Fruit fly (Drosophila melanogaster): Measurements from ENCODE around the gene ImpE2.
A peak's percentile ranks its signal among the peaks of the same experiment; 100 is the strongest.

The ImpE2 gene

dm6 chr3L:3518512-3519492 is 6.3 kb upstream of the ImpE2 start (continued):
- TF ChIP-seq gcm (GFP tag; optimal IDR thresholded peaks at IDR 0.05) (peak; percentile 14), nom (GFP tag; optimal IDR thresholded peaks at IDR 0.05) (peak; percentile 53), pb (GFP tag; optimal IDR thresholded peaks at IDR 0.05) (no peak), bcd (GFP tag; optimal IDR thresholded peaks at IDR 0.05) (no peak), knrl (GFP tag; IDR thresholded peaks at IDR 0.05; ENCODE audit: partially characterized antibody) (no peak), CG1832 (GFP tag; optimal IDR thresholded peaks at IDR 0.05) (no peak), en (GFP tag; optimal IDR thresholded peaks at IDR 0.05) (no peak), CG6689 (GFP tag; IDR thresholded peaks at IDR 0.05) (no peak), Blimp-1 (GFP tag; optimal IDR thresholded peaks at IDR 0.05) (no peak), ATbp (GFP tag; optimal IDR thresholded peaks at IDR 0.05) (peak; percentile 9), repo (GFP tag; optimal IDR thresholded peaks at IDR 0.05) (no peak), stc (GFP tag; IDR thresholded peaks at IDR 0.05) (no peak; the same call in 1 of the 2 replicates), CG18619 (GFP tag; optimal IDR thresholded peaks at IDR 0.05) (no peak), CG34376 (GFP tag; optimal IDR thresholded peaks at IDR 0.05) (no peak), Sox102F (GFP tag; optimal IDR thresholded peaks at IDR 0.05) (no peak), Opbp (GFP tag; IDR thresholded peaks at IDR 0.05; ENCODE audit: partially characterized antibody) (no peak), al (GFP tag; IDR thresholded peaks at IDR 0.05) (no peak), gt (GFP tag; IDR thresholded peaks at IDR 0.05) (no peak), zen (tag; optimal IDR thresholded peaks at IDR 0.05) (peak; percentile 1), CG11247 (GFP tag; IDR thresholded peaks at IDR 0.05) (no peak), CG12104 (GFP tag; optimal IDR thresholded peaks at IDR 0.05) (peak; percentile 25), kay (GFP tag; optimal IDR thresholded peaks at IDR 0.05) (no peak), ttk (GFP tag; IDR thresholded peaks at IDR 0.05) (no peak), ash1 (GFP tag; optimal IDR thresholded peaks at IDR 0.05) (no peak), CTCF (GFP tag; optimal IDR thresholded peaks at IDR 0.05) (no peak), crp (GFP tag; optimal IDR thresholded peaks at IDR 0.05) (no peak), CG4424 (GFP tag; optimal IDR thresholded peaks at IDR 0.05) (no peak), Adf1 (GFP tag; IDR thresholded peaks at IDR 0.05) (no peak), CG12155 (GFP tag; optimal IDR thresholded peaks at IDR 0.05) (no peak), CG8359 (GFP tag; optimal IDR thresholded peaks at IDR 0.05; ENCODE audit: borderline replicate concordance) (no peak), CG17359 (tag; optimal IDR thresholded peaks at IDR 0.05) (no peak), onecut (GFP tag; IDR thresholded peaks at IDR 0.05) (no peak; the same call in 1 of the 2 replicates), Doc3 (GFP tag; IDR thresholded peaks at IDR 0.05; ENCODE audit: partially characterized antibody) (no peak), ftz-f1 (GFP tag; optimal IDR thresholded peaks at IDR 0.05) (no peak), Lpt (GFP tag; optimal IDR thresholded peaks at IDR 0.05) (no peak), Hand (GFP tag; optimal IDR thresholded peaks at IDR 0.05) (no peak), Ets65A (GFP tag) (peak; percentile 17), Optix (GFP tag; IDR thresholded peaks at IDR 0.05) (no peak), gcm2 (GFP tag; optimal IDR thresholded peaks at IDR 0.05) (no peak), pho (GFP tag; optimal IDR thresholded peaks at IDR 0.05) (no peak), hth (optimal IDR thresholded peaks at IDR 0.05) (no peak), dmrt11E (tag; optimal IDR thresholded peaks at IDR 0.05) (peak; percentile 41), CG13123 (GFP tag; optimal IDR thresholded peaks at IDR 0.05) (no peak), Pdp1 (GFP tag; optimal IDR thresholded peaks at IDR 0.05) (peak in 1 of 2 experiments; percentile 68), GATAe (GFP tag; conservative IDR thresholded peaks at IDR 0.05) (no peak), CG8089 (GFP tag; optimal IDR thresholded peaks at IDR 0.05) (no peak), her (GFP tag; optimal IDR thresholded peaks at IDR 0.05) (no peak), Dref (GFP tag; IDR thresholded peaks at IDR 0.05) (no peak), CG10366 (GFP tag; IDR thresholded peaks at IDR 0.05) (no peak), CG6272 (GFP tag; IDR thresholded peaks at IDR 0.05) (no peak)

All from whole organism, embryonic.